Worm (Caenorhabditis elegans): Measurements from ENCODE around the gene Y41G9A.5.

Gene Y41G9A.5

DNA sequence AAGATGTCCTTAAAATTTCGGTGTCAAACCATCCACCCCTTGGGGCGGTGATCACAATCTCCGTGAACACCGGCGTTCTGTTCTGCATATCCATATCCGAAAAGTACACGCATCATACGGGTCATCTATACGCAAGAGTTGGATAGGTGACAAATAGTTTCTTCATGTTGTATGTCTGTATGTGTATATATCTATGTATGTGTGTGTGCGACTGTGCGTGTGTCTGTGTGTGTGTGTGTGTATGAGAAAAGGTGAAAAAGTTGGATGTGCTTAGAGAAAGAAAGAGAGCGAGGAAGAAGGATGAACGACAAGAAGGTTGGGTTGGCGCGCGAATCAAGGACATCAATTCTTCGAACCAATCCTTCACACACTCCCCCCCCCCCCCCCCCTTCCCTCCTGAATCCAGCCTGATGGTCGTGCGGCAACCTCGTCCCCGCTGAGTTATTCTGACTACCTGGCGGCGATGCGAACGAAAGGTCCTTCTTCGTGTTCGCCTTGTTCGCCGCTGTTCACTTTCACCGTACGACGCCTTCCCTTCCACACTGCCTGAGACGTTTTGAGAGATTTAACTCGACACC, 39.1 kb upstream of the Y41G9A.5 start:
- TF ChIP-seq unc-62 (GFP tag; optimal IDR thresholded peaks at IDR 0.05) (peak; percentile 27), unc-120 (tag; optimal IDR thresholded peaks at IDR 0.05; ENCODE audit: poor library complexity, severe bottlenecking) (no peak), blmp-1 (tag; optimal IDR thresholded peaks at IDR 0.05) (no peak), lin-32 (GFP tag; optimal IDR thresholded peaks at IDR 0.05) (no peak), drap-1 (GFP tag; optimal IDR thresholded peaks at IDR 0.05) (peak; percentile 27), ztf-11 (tag; optimal IDR thresholded peaks at IDR 0.05) (no peak), nhr-12 (tag; optimal IDR thresholded peaks at IDR 0.05) (no peak), sem-2 (GFP tag; optimal IDR thresholded peaks at IDR 0.05) (no peak), flh-1 (GFP tag; optimal IDR thresholded peaks at IDR 0.05) (no peak), elt-1 (tag; optimal IDR thresholded peaks at IDR 0.05; ENCODE audit: borderline replicate concordance, insufficient read depth) (peak; percentile 76), unc-39 (tag; optimal IDR thresholded peaks at IDR 0.05) (no peak), mab-5 (tag; optimal IDR thresholded peaks at IDR 0.05) (no peak), snpc-4 (tag; optimal IDR thresholded peaks at IDR 0.05) (no peak), pha-4 (tag; optimal IDR thresholded peaks at IDR 0.05) (peak; percentile 5), ham-2 (GFP tag; optimal IDR thresholded peaks at IDR 0.05) (peak; percentile 13)

DNA sequence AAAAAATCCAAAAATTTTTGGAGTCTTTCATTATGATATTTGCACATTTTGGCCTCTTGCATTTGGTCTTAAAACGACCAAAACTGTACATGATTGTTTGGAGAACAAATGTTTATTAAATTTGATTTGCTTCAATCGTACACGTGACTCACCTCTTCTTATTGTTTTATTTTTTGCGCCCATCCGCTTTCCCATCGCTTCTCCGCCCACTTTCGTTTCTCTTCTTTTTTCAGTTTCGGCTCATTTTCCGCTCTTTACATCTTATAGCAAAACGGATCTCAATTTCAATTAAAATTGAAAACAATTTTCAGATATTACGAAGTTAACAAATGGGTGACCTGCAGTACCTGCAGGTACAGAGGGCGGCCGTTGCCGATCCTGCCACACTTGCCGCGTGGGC, 37.2 kb upstream of the Y41G9A.5 start, which contains the start of gene nmy-1:
nmy-1 (plus strand) TSS at position 301 of the 400 bp plus-strand sequence.
- TF ChIP-seq M03D4.4 (tag; optimal IDR thresholded peaks at IDR 0.05) (no peak), ham-2 (GFP tag; optimal IDR thresholded peaks at IDR 0.05) (no peak), mls-2 (tag; optimal IDR thresholded peaks at IDR 0.05) (no peak), ceh-39 (tag; optimal IDR thresholded peaks at IDR 0.05) (no peak), elt-1 (tag; optimal IDR thresholded peaks at IDR 0.05; ENCODE audit: borderline replicate concordance, insufficient read depth) (no peak), mab-5 (tag; optimal IDR thresholded peaks at IDR 0.05) (no peak), ztf-11 (tag; optimal IDR thresholded peaks at IDR 0.05) (no peak), elt-3 (tag; optimal IDR thresholded peaks at IDR 0.05) (no peak), pha-4 (tag; optimal IDR thresholded peaks at IDR 0.05) (no peak), hlh-1 (tag; optimal IDR thresholded peaks at IDR 0.05) (no peak), sptf-1 (tag; optimal IDR thresholded peaks at IDR 0.05) (no peak), cnd-1 (tag; optimal IDR thresholded peaks at IDR 0.05) (no peak), unc-39 (tag; optimal IDR thresholded peaks at IDR 0.05) (no peak), ces-1 (GFP tag; optimal IDR thresholded peaks at IDR 0.05) (no peak), snpc-4 (tag; optimal IDR thresholded peaks at IDR 0.05) (no peak)

DNA sequence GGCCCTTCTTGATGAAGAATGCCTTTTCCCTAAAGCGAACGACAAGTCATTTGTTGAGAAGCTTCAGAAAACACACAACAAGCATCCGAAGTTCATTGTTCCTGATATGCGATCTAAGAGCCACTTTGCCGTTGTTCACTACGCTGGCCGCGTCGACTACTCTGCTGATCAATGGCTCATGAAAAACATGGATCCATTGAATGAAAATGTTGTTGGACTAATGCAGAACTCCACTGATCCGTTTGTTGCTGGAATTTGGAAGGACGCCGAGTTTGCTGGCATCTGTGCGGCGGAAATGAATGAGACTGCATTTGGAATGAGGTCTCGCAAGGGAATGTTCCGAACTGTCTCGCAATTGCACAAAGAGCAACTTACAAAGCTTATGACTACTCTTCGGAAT, 33.8 kb upstream of the Y41G9A.5 start:
- no peak for TF ChIP-seq lsy-2 (tag; optimal IDR thresholded peaks at IDR 0.05)
- no peak for TF ChIP-seq mls-2 (tag; optimal IDR thresholded peaks at IDR 0.05)
- no peak for TF ChIP-seq lin-32 (GFP tag; optimal IDR thresholded peaks at IDR 0.05)
- TF ChIP-seq sem-2 (GFP tag; optimal IDR thresholded peaks at IDR 0.05) = no peak

DNA sequence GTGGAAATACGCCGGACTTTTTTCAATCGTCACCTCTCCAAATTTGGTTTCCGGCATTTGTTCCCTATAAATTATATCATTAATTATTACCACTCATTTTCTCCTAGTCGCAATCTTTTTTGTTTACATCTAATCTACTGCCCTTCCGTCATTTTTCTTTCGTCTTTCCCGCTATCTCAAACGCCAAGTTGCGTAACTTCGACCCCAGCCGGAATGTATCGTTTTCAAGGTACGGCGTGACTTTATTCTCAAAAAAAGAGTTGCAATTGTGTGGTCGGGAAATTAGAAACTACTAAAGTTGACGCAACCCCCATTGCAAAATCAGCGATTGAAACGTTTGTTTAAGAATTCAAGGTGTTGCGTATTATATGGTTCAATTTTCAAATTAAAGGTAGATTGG, 27.0 kb upstream of the Y41G9A.5 start:
- TF ChIP-seq M03D4.4 (tag; optimal IDR thresholded peaks at IDR 0.05) (no peak), elt-1 (tag; optimal IDR thresholded peaks at IDR 0.05; ENCODE audit: borderline replicate concordance, insufficient read depth) (peak; percentile 74), ham-2 (GFP tag; optimal IDR thresholded peaks at IDR 0.05) (no peak), zip-8 (tag; optimal IDR thresholded peaks at IDR 0.05) (peak; percentile 15)

DNA sequence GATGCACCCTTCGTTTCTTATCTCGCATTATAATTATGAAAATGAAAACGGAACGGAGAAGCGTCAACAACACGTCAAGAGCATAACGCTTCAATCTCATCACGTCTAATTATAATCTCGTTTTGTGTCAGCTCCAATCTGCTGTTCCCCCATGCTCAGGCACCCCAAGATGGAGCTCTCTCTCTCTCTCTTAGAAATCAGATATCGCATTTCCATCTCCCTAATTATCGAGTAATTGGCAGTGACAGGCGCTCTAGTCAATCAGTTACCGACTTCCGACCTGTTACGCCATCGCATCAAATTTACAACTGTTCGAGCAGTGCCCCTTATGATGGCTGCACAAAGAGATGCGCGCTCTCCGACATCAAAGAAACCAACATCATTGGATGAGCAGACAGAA, 26.0 kb upstream of the Y41G9A.5 start:
- TF ChIP-seq zip-8 (tag; optimal IDR thresholded peaks at IDR 0.05) = peak; percentile 37
- peak; percentile 50 for TF ChIP-seq hlh-1 (tag; optimal IDR thresholded peaks at IDR 0.05)
- peak; percentile 53 for TF ChIP-seq mls-2 (tag; optimal IDR thresholded peaks at IDR 0.05)
- TF ChIP-seq ces-1 (GFP tag; optimal IDR thresholded peaks at IDR 0.05) = peak; percentile 89
- TF ChIP-seq ceh-43 (GFP tag; optimal IDR thresholded peaks at IDR 0.05) = peak; percentile 32
- peak; percentile 68 for TF ChIP-seq nhr-2 (tag; optimal IDR thresholded peaks at IDR 0.05)
- no peak for TF ChIP-seq ceh-83 (GFP tag; optimal IDR thresholded peaks at IDR 0.05)
- TF ChIP-seq drap-1 (GFP tag; optimal IDR thresholded peaks at IDR 0.05) = no peak
- TF ChIP-seq unc-62 (GFP tag; optimal IDR thresholded peaks at IDR 0.05) = peak; percentile 95
- TF ChIP-seq nhr-76 (tag; optimal IDR thresholded peaks at IDR 0.05) = no peak

DNA sequence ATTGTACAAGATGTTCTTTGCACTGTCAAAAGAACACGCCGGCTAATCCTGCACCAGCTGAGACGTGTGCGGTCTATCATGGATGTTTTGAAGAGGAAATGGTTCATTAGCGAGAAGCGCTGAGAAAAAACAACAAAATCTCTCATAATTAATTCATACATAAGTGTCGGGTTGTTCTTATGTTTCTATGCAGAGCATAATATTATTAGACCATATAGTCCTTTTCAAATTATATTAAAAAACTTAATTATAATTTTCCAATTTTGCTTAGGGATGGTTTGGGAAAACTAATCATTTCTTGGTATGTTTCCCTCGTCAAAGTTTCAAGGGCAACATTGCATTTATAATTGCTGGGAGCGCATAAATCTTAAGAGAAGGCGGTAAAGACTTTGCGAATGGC, 24.7 kb upstream of the Y41G9A.5 start:
- peak; percentile 92 for TF ChIP-seq ces-1 (GFP tag; optimal IDR thresholded peaks at IDR 0.05)
- TF ChIP-seq sem-2 (GFP tag; optimal IDR thresholded peaks at IDR 0.05) = no peak
- no peak for TF ChIP-seq ztf-11 (tag; optimal IDR thresholded peaks at IDR 0.05)
- no peak for TF ChIP-seq hlh-1 (tag; optimal IDR thresholded peaks at IDR 0.05)
- TF ChIP-seq ceh-83 (GFP tag; optimal IDR thresholded peaks at IDR 0.05) = no peak
- no peak for TF ChIP-seq mls-2 (tag; optimal IDR thresholded peaks at IDR 0.05)
- TF ChIP-seq nhr-2 (tag; optimal IDR thresholded peaks at IDR 0.05) = peak; percentile 6

All from whole organism, mixed stage, embryonic.